Fruit fly (Drosophila melanogaster): ENCODE results near the gene CG3437.

The CG3437 gene

dm6 chr3L:9429665-9430607, 27.5 kb downstream of the CG3437 start, which contains the start of the genes RpS17 and MTF-1 (continued):
- TF ChIP-seq CG30403 (GFP tag; optimal IDR thresholded peaks at IDR 0.05) (peak; percentile 9), CG2889 (GFP tag; IDR thresholded peaks at IDR 0.05) (no peak), dimm (GFP tag; IDR thresholded peaks at IDR 0.05) (no peak), sob (GFP tag; IDR thresholded peaks at IDR 0.05) (peak; percentile 55; the same call in 1 of the 2 replicates), slbo (GFP tag; IDR thresholded peaks at IDR 0.05) (peak; percentile 53), sqz (GFP tag; optimal IDR thresholded peaks at IDR 0.05) (peak; percentile 40), ranshi (GFP tag; IDR thresholded peaks at IDR 0.05) (peak; percentile 33; the same call in 1 of the 2 replicates), CG7556 (GFP tag; optimal IDR thresholded peaks at IDR 0.05) (peak; percentile 22), CG6689 (GFP tag; IDR thresholded peaks at IDR 0.05) (no peak), Trl (optimal IDR thresholded peaks at IDR 0.05) (no peak), Trl (GFP tag; optimal IDR thresholded peaks at IDR 0.05) (peak; percentile 20), gsb (GFP tag; IDR thresholded peaks at IDR 0.05) (no peak), br (optimal IDR thresholded peaks at IDR 0.05) (no peak), Meics (GFP tag; optimal IDR thresholded peaks at IDR 0.05) (peak; percentile 73), CG17568 (GFP tag; optimal IDR thresholded peaks at IDR 0.05) (peak; percentile 78), Gug (GFP tag; IDR thresholded peaks at IDR 0.05) (no peak), CG1602 (GFP tag; optimal IDR thresholded peaks at IDR 0.05) (no peak), CG4820 (GFP tag; optimal IDR thresholded peaks at IDR 0.05) (no peak), ci (GFP tag; IDR thresholded peaks at IDR 0.05) (peak; percentile 90), MTF-1 (GFP tag; optimal IDR thresholded peaks at IDR 0.05; ENCODE audit: borderline replicate concordance) (peak; percentile 93), ken (GFP tag; IDR thresholded peaks at IDR 0.05) (peak; percentile 61; the same call in 2 of the 3 replicates), CG2712 (tag; optimal IDR thresholded peaks at IDR 0.05) (peak; percentile 47), CG2116 (GFP tag; optimal IDR thresholded peaks at IDR 0.05) (peak; percentile 64), CG6254 (GFP tag; optimal IDR thresholded peaks at IDR 0.05) (no peak), CG12659 (GFP tag; optimal IDR thresholded peaks at IDR 0.05) (peak; percentile 67), Doc2 (GFP tag; IDR thresholded peaks at IDR 0.05) (no peak), CG6683 (GFP tag; optimal IDR thresholded peaks at IDR 0.05) (no peak), CG4854 (GFP tag; optimal IDR thresholded peaks at IDR 0.05) (no peak), CG9437 (GFP tag; optimal IDR thresholded peaks at IDR 0.05) (peak; percentile 16), CG11398 (GFP tag; optimal IDR thresholded peaks at IDR 0.05) (peak; percentile 62), Hr3 (GFP tag; optimal IDR thresholded peaks at IDR 0.05) (peak; percentile 17), CG11093 (GFP tag; IDR thresholded peaks at IDR 0.05) (no peak), CG5180 (GFP tag; optimal IDR thresholded peaks at IDR 0.05) (peak; percentile 38), gsb-n (tag; optimal IDR thresholded peaks at IDR 0.05) (peak; percentile 38), CG6791 (GFP tag; IDR thresholded peaks at IDR 0.05; ENCODE audit: partially characterized antibody) (no peak), Stat92E (GFP tag; optimal IDR thresholded peaks at IDR 0.05) (peak in 1 of 3 experiments; percentile 30), CG2678 (tag; optimal IDR thresholded peaks at IDR 0.05) (peak; percentile 53), CG34224 (GFP tag; IDR thresholded peaks at IDR 0.05; ENCODE audit: partially characterized antibody) (no peak), CG8359 (GFP tag; optimal IDR thresholded peaks at IDR 0.05; ENCODE audit: borderline replicate concordance) (no peak), D19B (GFP tag; optimal IDR thresholded peaks at IDR 0.05) (no peak), dm (GFP tag; optimal IDR thresholded peaks at IDR 0.05) (peak; percentile 66), CG16779 (GFP tag; IDR thresholded peaks at IDR 0.05) (no peak), CG2202 (tag; optimal IDR thresholded peaks at IDR 0.05) (peak; percentile 43), CG12219 (GFP tag; optimal IDR thresholded peaks at IDR 0.05) (peak; percentile 45), az2 (GFP tag; optimal IDR thresholded peaks at IDR 0.05) (peak; percentile 16), Sry-δ (GFP tag; optimal IDR thresholded peaks at IDR 0.05) (peak; percentile 28), mirr (GFP tag; optimal IDR thresholded peaks at IDR 0.05) (peak; percentile 55), Ssrp (tag; optimal IDR thresholded peaks at IDR 0.05) (no peak), Vsx1 (GFP tag; optimal IDR thresholded peaks at IDR 0.05) (peak; percentile 51)
